Worm (Caenorhabditis elegans) whole organism, young adult: ENCODE results near the gene str-153.
A peak's percentile ranks its signal among the peaks of the same experiment; 100 is the strongest.
"Not testable (repeated sequence)": the region's sequence is repeated elsewhere in the genome, so short reads cannot be mapped to it uniquely, and the experiment has no call there.

ENCODE experiments used
- B0261.1 ChIP-seq: sonication (generic microtip); optimal IDR thresholded peaks from 2 replicates; lab custom pipeline; 2016; ENCODE audit warnings: mild to moderate bottlenecking, missing genetic modification characterization, moderate library complexity, missing compliant biosample characterization
- F33H1.4 ChIP-seq: fragments of 200-800 bp; sonication (Bioruptor generic); IDR thresholded peaks from 2 replicates; pipeline ENCODE4 v1.3.6; 2022; ENCODE audit warnings: missing genetic modification reagents, missing genetic modification characterization, missing compliant biosample characterization
- F39B2.1 ChIP-seq: fragments of 200-800 bp; sonication (Bioruptor generic); IDR thresholded peaks from 2 replicates; pipeline ENCODE4 v1.3.6; 2022; ENCODE audit warnings: missing genetic modification reagents, missing genetic modification characterization, missing compliant biosample characterization
- F57A8.1 ChIP-seq: fragments of 200-800 bp; sonication (Bioruptor generic); optimal IDR thresholded peaks from 2 replicates; lab custom pipeline; 2018; ENCODE audit warnings: mild to moderate bottlenecking, missing genetic modification characterization, moderate library complexity, missing compliant biosample characterization
- T07F8.4 ChIP-seq: sonication (generic microtip); optimal IDR thresholded peaks from 2 replicates; lab custom pipeline; 2016; ENCODE audit warnings: mild to moderate bottlenecking, missing genetic modification characterization, moderate library complexity, missing compliant biosample characterization
- Y53G8AR.9 ChIP-seq: fragments of 200-800 bp; sonication (Bioruptor generic); conservative IDR thresholded peaks from 2 replicates; pipeline ENCODE4 v1.3.6; 2022; ENCODE audit warnings: missing genetic modification reagents, missing genetic modification characterization, missing compliant biosample characterization
- ZK185.1 ChIP-seq: sonication (generic microtip); optimal IDR thresholded peaks from 2 replicates; lab custom pipeline; 2016; ENCODE audit warnings: mild to moderate bottlenecking, missing genetic modification characterization, missing compliant biosample characterization; ENCODE audit not compliant: poor library complexity, severe bottlenecking
- attf-6 ChIP-seq: fragments of 200-800 bp; sonication (Bioruptor generic); IDR thresholded peaks from 2 replicates; pipeline ENCODE4 v1.3.6; 2022; ENCODE audit warnings: missing genetic modification reagents, missing genetic modification characterization, missing compliant biosample characterization
- bed-1 ChIP-seq: fragments of 200-800 bp; sonication (Bioruptor generic); IDR thresholded peaks from 2 replicates; pipeline ENCODE4 v1.3.6; 2022; ENCODE audit warnings: missing genetic modification reagents, missing genetic modification characterization, missing compliant biosample characterization
- ceh-100 ChIP-seq: fragments of 200-800 bp; sonication (Bioruptor generic); IDR thresholded peaks from 2 replicates; pipeline ENCODE4 v1.3.6; 2022; ENCODE audit warnings: missing genetic modification reagents, missing genetic modification characterization, missing compliant biosample characterization
- ceh-58 ChIP-seq: fragments of 200-800 bp; sonication (Bioruptor generic); IDR thresholded peaks from 2 replicates; pipeline ENCODE4 v1.3.6; 2022; ENCODE audit warnings: missing genetic modification characterization, missing compliant biosample characterization
- ceh-79 ChIP-seq: sonication (generic microtip); optimal IDR thresholded peaks from 2 replicates; lab custom pipeline; 2017; ENCODE audit warnings: mild to moderate bottlenecking, missing genetic modification characterization, missing compliant biosample characterization
- egrh-3 ChIP-seq: fragments of 200-800 bp; sonication (Bioruptor generic); IDR thresholded peaks from 2 replicates; pipeline ENCODE4 v1.3.6; 2022; ENCODE audit warnings: missing genetic modification reagents, missing genetic modification characterization, missing compliant biosample characterization
- ets-4 ChIP-seq: fragments of 200-800 bp; sonication (Bioruptor generic); optimal IDR thresholded peaks from 2 replicates; lab custom pipeline; 2018; ENCODE audit warnings: mild to moderate bottlenecking, missing genetic modification characterization, missing compliant biosample characterization
- let-526 ChIP-seq: fragments of 200-800 bp; sonication (Bioruptor generic); IDR thresholded peaks from 2 replicates; pipeline ENCODE4 v1.3.6; 2022; ENCODE audit warnings: missing genetic modification reagents, missing genetic modification characterization, missing compliant biosample characterization
- lsl-1 ChIP-seq: fragments of 200-800 bp; sonication (Bioruptor generic); optimal IDR thresholded peaks from 2 replicates; lab custom pipeline; 2018; ENCODE audit warnings: mild to moderate bottlenecking, missing genetic modification characterization, moderate library complexity, missing compliant biosample characterization
- lsy-27 ChIP-seq: sonication (generic microtip); optimal IDR thresholded peaks from 2 replicates; lab custom pipeline; 2017; ENCODE audit warnings: missing genetic modification characterization, mild to moderate bottlenecking, missing compliant biosample characterization, antibody characterized with exemption, missing genotype, borderline replicate concordance; ENCODE audit not compliant: insufficient read depth
- madf-6 ChIP-seq: fragments of 200-800 bp; sonication (Bioruptor generic); IDR thresholded peaks from 2 replicates; pipeline ENCODE4 v1.3.6; 2022; ENCODE audit warnings: missing genetic modification reagents, missing genetic modification characterization, missing compliant biosample characterization
- madf-8 ChIP-seq: fragments of 200-800 bp; sonication (Bioruptor generic); conservative IDR thresholded peaks from 2 replicates; pipeline ENCODE4 v1.3.6; 2022; ENCODE audit warnings: missing genetic modification reagents, missing genetic modification characterization, missing compliant biosample characterization
- mxl-1 ChIP-seq: sonication (generic microtip); optimal IDR thresholded peaks from 2 replicates; lab custom pipeline; 2016; ENCODE audit warnings: missing genetic modification characterization, missing compliant biosample characterization
- nhr-80 ChIP-seq: sonication (generic microtip); optimal IDR thresholded peaks from 2 replicates; lab custom pipeline; 2016; ENCODE audit warnings: missing genetic modification characterization, missing compliant biosample characterization
- rcor-1 ChIP-seq: fragments of 200-800 bp; sonication (Bioruptor generic); IDR thresholded peaks from 2 replicates; pipeline ENCODE4 v1.3.6; 2022; ENCODE audit warnings: missing genetic modification reagents, missing genetic modification characterization, missing compliant biosample characterization
- rpc-1 ChIP-seq, 2 experiments: fragments of 150-350 bp in 1 of 2; sonication (generic microtip) in 1 of 2; optimal IDR thresholded peaks; 2 replicates each; lab custom pipeline; 2014 to 2018; ENCODE audit warnings: missing biosample characterization in 1 of 2, missing genetic modification characterization in 1 of 2, missing genetic modification reagents in 1 of 2, missing genotype in 1 of 2
- snpc-4 ChIP-seq, 5 experiments: fragments of 150-350 bp in 1 of 5; sonication (generic microtip) in 4 of 5; optimal IDR thresholded peaks; 2 replicates each; lab custom pipeline; 2014 to 2018; ENCODE audit warnings: missing genetic modification characterization in 5 of 5, missing biosample characterization in 3 of 5, antibody characterized with exemption in 2 of 5, mild to moderate bottlenecking in 2 of 5, missing compliant biosample characterization in 2 of 5, missing genotype in 2 of 5, moderate library complexity in 2 of 5, missing genetic modification reagents in 1 of 5
- tbp1 ChIP-seq: fragments of 200-800 bp; sonication (Bioruptor generic); optimal IDR thresholded peaks from 2 replicates; lab custom pipeline; 2018; ENCODE audit warnings: mild to moderate bottlenecking, missing genetic modification characterization, missing compliant biosample characterization
- tlf-1 ChIP-seq: fragments of 200-800 bp; sonication (Bioruptor generic); optimal IDR thresholded peaks from 2 replicates; lab custom pipeline; 2018; ENCODE audit warnings: mild to moderate bottlenecking, missing genetic modification characterization, missing compliant biosample characterization
- unc-130 ChIP-seq: sonication (generic microtip); optimal IDR thresholded peaks from 2 replicates; lab custom pipeline; 2016; ENCODE audit warnings: missing genetic modification reagents, missing genetic modification characterization, missing compliant biosample characterization
- ztf-25 ChIP-seq: fragments of 200-800 bp; sonication (Bioruptor generic); IDR thresholded peaks from 2 replicates; pipeline ENCODE4 v1.3.6; 2022; ENCODE audit warnings: missing genetic modification reagents, missing genetic modification characterization, missing compliant biosample characterization
- ztf-28 ChIP-seq: fragments of 200-800 bp; sonication (Bioruptor generic); IDR thresholded peaks from 2 replicates; pipeline ENCODE4 v1.3.6; 2022; ENCODE audit warnings: missing genetic modification reagents, missing genetic modification characterization, missing compliant biosample characterization

The str-153 gene

ce11 chrIV:4945771-4946170 is 11.6 kb downstream of the str-153 start, which contains the start of gene str-169:
str-169 (plus strand) TSS chrIV:4946071.
- TF ChIP-seq mxl-1 (tag; lab: Kevin White, UChicago): no peak
- no peak for TF ChIP-seq ceh-58 (GFP tag; lab: Robert Waterston, UW)
- no peak for TF ChIP-seq lsy-27 (tag; lab: Kevin White, UChicago)
- TF ChIP-seq rcor-1 (GFP tag; lab: Robert Waterston, UW): no peak
- no peak for TF ChIP-seq madf-6 (GFP tag; lab: Robert Waterston, UW)
- TF ChIP-seq ZK185.1 (tag; lab: Kevin White, UChicago): no peak
- no peak for TF ChIP-seq egrh-3 (GFP tag; lab: Robert Waterston, UW)
- TF ChIP-seq B0261.1: no peak
- TF ChIP-seq attf-6: no peak
- no peak for TF ChIP-seq lsl-1 (GFP tag; lab: Kevin White, UChicago)
- no peak for TF ChIP-seq ztf-28 (GFP tag; lab: Robert Waterston, UW)
- TF ChIP-seq ztf-25: no peak
- TF ChIP-seq ceh-79: no peak
- no peak for TF ChIP-seq madf-8 (GFP tag; lab: Robert Waterston, UW)

DNA sequence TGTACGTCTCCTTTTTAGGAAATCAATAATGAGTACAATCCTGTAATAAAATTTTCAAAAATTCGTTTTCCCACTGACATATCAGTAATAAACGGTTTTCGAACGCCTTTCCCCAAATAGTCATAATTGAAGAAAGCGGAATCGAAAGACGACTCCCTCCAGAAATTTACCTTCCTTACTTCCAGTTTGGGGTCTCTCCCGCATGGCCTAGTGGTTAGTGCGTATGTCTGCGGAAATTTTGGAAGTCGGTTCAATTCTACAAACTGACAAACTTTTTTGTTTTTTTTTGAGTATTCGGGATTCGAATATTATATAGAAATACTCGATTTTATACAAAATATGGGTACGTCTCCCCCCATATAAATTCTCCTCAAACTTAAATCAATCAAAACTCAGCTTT is 15.5 kb downstream of the str-153 start:
- peak; percentile 69 for TF ChIP-seq B0261.1
- peak; percentile 24; the same call in 1 of the 2 replicates for TF ChIP-seq rcor-1 (GFP tag; lab: Robert Waterston, UW)
- TF ChIP-seq T07F8.4 (tag; lab: Kevin White, UChicago): peak; percentile 16
- peak; percentile 76; the same call in 1 of the 2 replicates for TF ChIP-seq bed-1 (GFP tag; lab: Robert Waterston, UW)
- not testable (repeated sequence) for TF ChIP-seq snpc-4 (GFP tag; optimal IDR thresholded peaks at IDR 0.05; lab: Kevin White, UChicago)
- TF ChIP-seq snpc-4 (tag; optimal IDR thresholded peaks at IDR 0.05; lab: Kevin White, UChicago): peak in 1 of 4 experiments; percentile 83
- peak; percentile 58 for TF ChIP-seq ceh-100 (GFP tag; lab: Robert Waterston, UW)
- TF ChIP-seq rpc-1 (optimal IDR thresholded peaks at IDR 0.05; lab: Kevin White, UChicago): peak; percentile 44
- peak; percentile 64 for TF ChIP-seq rpc-1 (tag; optimal IDR thresholded peaks at IDR 0.05; lab: Kevin White, UChicago)
- 0 out of 2 replicates have a peak, but pooled peaks have one; percentile 18 for TF ChIP-seq madf-8 (GFP tag; lab: Robert Waterston, UW)
- 0 out of 2 replicates have a peak, but pooled peaks have one; percentile 50 for TF ChIP-seq Y53G8AR.9 (GFP tag; lab: Robert Waterston, UW)
- 0 out of 2 replicates have a peak, but pooled peaks have one; percentile 44 for TF ChIP-seq let-526 (GFP tag; lab: Robert Waterston, UW)
- TF ChIP-seq tbp1 (GFP tag; lab: Kevin White, UChicago): peak; percentile 89
- TF ChIP-seq, all 124 proteins: peak for 11; not testable (repeated sequence) for 113

- TF ChIP-seq unc-130 (GFP tag; lab: Kevin White, UChicago) (no peak), F39B2.1 (GFP tag; lab: Robert Waterston, UW) (no peak), ets-4 (GFP tag; lab: Kevin White, UChicago) (no peak)
Observed at ce11 chrIV:4953887-4954286, 19.7 kb downstream of the str-153 start, which contains the start of gene str-163. str-163 (plus strand) TSS chrIV:4954187.

DNA sequence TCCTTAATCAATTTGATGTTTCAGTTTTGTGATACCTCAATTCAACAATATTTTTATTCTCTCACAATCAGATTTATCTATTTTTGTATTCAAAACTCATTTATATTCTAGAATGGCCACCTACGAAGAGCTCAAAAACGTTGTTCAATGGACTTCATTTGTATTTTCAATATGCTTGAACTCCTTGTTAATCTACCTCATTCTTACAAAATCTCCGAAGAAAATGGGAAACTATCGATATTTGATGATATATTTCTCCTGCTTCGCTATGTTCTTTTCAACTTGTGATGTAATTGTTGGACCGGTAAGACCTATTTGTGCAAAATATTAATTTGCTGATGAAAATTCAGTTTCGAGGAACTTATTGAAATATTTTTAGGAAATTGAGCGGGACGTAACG is 26.4 kb downstream of the str-153 start, which contains the start of gene str-164:
Gene str-164 (plus strand): TSS at position 113 of the 400 bp plus-strand sequence.
- TF ChIP-seq ets-4 (GFP tag; lab: Kevin White, UChicago) (no peak), tlf-1 (GFP tag; lab: Kevin White, UChicago) (no peak), bed-1 (GFP tag; lab: Robert Waterston, UW) (no peak), F33H1.4 (GFP tag; lab: Robert Waterston, UW) (no peak), tbp1 (GFP tag; lab: Kevin White, UChicago) (no peak), B0261.1 (no peak), F57A8.1 (GFP tag; lab: Kevin White, UChicago) (no peak), mxl-1 (tag; lab: Kevin White, UChicago) (no peak), ceh-100 (GFP tag; lab: Robert Waterston, UW) (no peak), lsy-27 (tag; lab: Kevin White, UChicago) (no peak), nhr-80 (tag; lab: Kevin White, UChicago) (no peak), rpc-1 (optimal IDR thresholded peaks at IDR 0.05; lab: Kevin White, UChicago) (no peak), rpc-1 (tag; optimal IDR thresholded peaks at IDR 0.05; lab: Kevin White, UChicago) (no peak), F39B2.1 (GFP tag; lab: Robert Waterston, UW) (no peak)
